Fruit fly (Drosophila melanogaster) whole organism, embryonic: ENCODE results near the gene CG44837.
A peak's percentile ranks its signal among the peaks of the same experiment; 100 is the strongest.

Experiments
- ATbp ChIP-seq: fragments of 200-800 bp; sonication (Bioruptor generic); optimal IDR thresholded peaks from 2 replicates; lab custom pipeline; 2017; ENCODE audit warnings: missing biosample characterization, mild to moderate bottlenecking, missing genetic modification characterization, missing genetic modification reagents
- CG10267 ChIP-seq: fragments of 200-800 bp; sonication (Bioruptor generic); optimal IDR thresholded peaks from 2 replicates; lab custom pipeline; 2018; ENCODE audit warnings: missing biosample characterization, mild to moderate bottlenecking, missing genetic modification characterization, moderate library complexity
- CG10565 ChIP-seq: fragments of 200-800 bp; sonication (Bioruptor generic); optimal IDR thresholded peaks from 3 replicates; lab custom pipeline; 2016; ENCODE audit warnings: missing biosample characterization, mild to moderate bottlenecking, missing genetic modification characterization
- CG11456 ChIP-seq: fragments of 200-800 bp; sonication (Bioruptor generic); IDR thresholded peaks from 3 replicates; pipeline ENCODE4 v1.3.6; 2022; ENCODE audit warnings: missing biosample characterization, missing genetic modification characterization
- CG11504 ChIP-seq: fragments of 200-800 bp; sonication (Bioruptor generic); optimal IDR thresholded peaks from 3 replicates; lab custom pipeline; 2019; ENCODE audit warnings: missing biosample characterization, mild to moderate bottlenecking, missing genetic modification characterization, moderate library complexity
- CG12071 ChIP-seq: fragments of 200-800 bp; sonication (Bioruptor generic); optimal IDR thresholded peaks from 3 replicates; lab custom pipeline; 2018; ENCODE audit warnings: missing biosample characterization, mild to moderate bottlenecking, missing genetic modification characterization
- CG12299 ChIP-seq: fragments of 200-800 bp; sonication (Bioruptor generic); optimal IDR thresholded peaks from 2 replicates; lab custom pipeline; 2018; ENCODE audit warnings: missing biosample characterization, mild to moderate bottlenecking, missing genetic modification characterization
- CG14965 ChIP-seq: fragments of 200-800 bp; sonication (Bioruptor generic); optimal IDR thresholded peaks from 2 replicates; lab custom pipeline; 2016; ENCODE audit warnings: missing biosample characterization, missing genetic modification characterization, borderline replicate concordance
- CG15011 ChIP-seq: fragments of 200-800 bp; sonication (Bioruptor generic); optimal IDR thresholded peaks from 3 replicates; lab custom pipeline; 2018; ENCODE audit warnings: missing biosample characterization, mild to moderate bottlenecking, missing genetic modification characterization
- CG15479 ChIP-seq: fragments of 200-800 bp; sonication (Bioruptor generic); optimal IDR thresholded peaks from 3 replicates; lab custom pipeline; 2019; ENCODE audit warnings: missing biosample characterization, mild to moderate bottlenecking, missing genetic modification characterization, moderate library complexity
- CG15514 ChIP-seq: fragments of 200-800 bp; sonication (Bioruptor generic); optimal IDR thresholded peaks from 3 replicates; lab custom pipeline; 2017; ENCODE audit warnings: missing biosample characterization, missing genetic modification characterization, mild to moderate bottlenecking, moderate library complexity, missing genetic modification reagents
- CG16815 ChIP-seq: fragments of 200-800 bp; sonication (Bioruptor generic); optimal IDR thresholded peaks from 3 replicates; lab custom pipeline; 2017; ENCODE audit warnings: missing biosample characterization, mild to moderate bottlenecking, missing genetic modification characterization
- CG17359 ChIP-seq: fragments of 200-800 bp; sonication (Bioruptor generic); optimal IDR thresholded peaks from 3 replicates; lab custom pipeline; 2018; ENCODE audit warnings: missing biosample characterization, mild to moderate bottlenecking, missing genetic modification characterization, moderate library complexity
- CG18599 ChIP-seq: fragments of 200-800 bp; sonication (Bioruptor generic); optimal IDR thresholded peaks from 3 replicates; lab custom pipeline; 2017; ENCODE audit warnings: missing biosample characterization, missing genetic modification characterization, mild to moderate bottlenecking, moderate library complexity, missing genetic modification reagents
- CG2120 ChIP-seq: fragments of 200-800 bp; sonication (Bioruptor generic); optimal IDR thresholded peaks from 3 replicates; lab custom pipeline; 2016; ENCODE audit warnings: missing biosample characterization, missing genetic modification characterization
- CG2199 ChIP-seq: fragments of 200-800 bp; sonication (Bioruptor generic); IDR thresholded peaks from 3 replicates; pipeline ENCODE4 v1.3.6; 2022; ENCODE audit warnings: missing biosample characterization, missing genetic modification characterization
- CG5245 ChIP-seq: fragments of 200-800 bp; sonication (Bioruptor generic); optimal IDR thresholded peaks from 3 replicates; lab custom pipeline; 2016; ENCODE audit warnings: missing biosample characterization, missing genetic modification characterization
- CG6254 ChIP-seq: fragments of 200-800 bp; sonication (Bioruptor generic); optimal IDR thresholded peaks from 3 replicates; lab custom pipeline; 2017; ENCODE audit warnings: mild to moderate bottlenecking, missing biosample characterization, missing genetic modification reagents, missing genetic modification characterization
- CG7745 ChIP-seq: fragments of 200-800 bp; sonication (Bioruptor generic); optimal IDR thresholded peaks from 2 replicates; lab custom pipeline; 2018; ENCODE audit warnings: missing biosample characterization, mild to moderate bottlenecking, missing genetic modification characterization, moderate library complexity
- CG7963 ChIP-seq: fragments of 200-800 bp; sonication (Bioruptor generic); IDR thresholded peaks from 3 replicates; pipeline ENCODE4 v1.3.6; 2022; ENCODE audit warnings: missing biosample characterization, missing genetic modification characterization; ENCODE audit not compliant: partially characterized antibody
- CG7987 ChIP-seq: fragments of 200-800 bp; sonication (Bioruptor generic); optimal IDR thresholded peaks from 2 replicates; lab custom pipeline; 2018; ENCODE audit warnings: missing biosample characterization, mild to moderate bottlenecking, missing genetic modification characterization, moderate library complexity
- CG8388 ChIP-seq: fragments of 200-800 bp; sonication (Bioruptor generic); optimal IDR thresholded peaks from 2 replicates; lab custom pipeline; 2019; ENCODE audit warnings: missing biosample characterization, mild to moderate bottlenecking, missing genetic modification characterization, moderate library complexity
- CG8944 ChIP-seq: fragments of 200-800 bp; sonication (Bioruptor generic); optimal IDR thresholded peaks from 3 replicates; lab custom pipeline; 2016; ENCODE audit warnings: missing biosample characterization, missing genetic modification characterization
- CG9876 ChIP-seq: fragments of 200-800 bp; sonication (Bioruptor generic); optimal IDR thresholded peaks from 2 replicates; lab custom pipeline; 2016; ENCODE audit warnings: missing biosample characterization, missing genetic modification characterization
- CTCF ChIP-seq: fragments of 200-800 bp; sonication (Bioruptor generic); optimal IDR thresholded peaks from 2 replicates; lab custom pipeline; 2017; ENCODE audit warnings: missing biosample characterization, mild to moderate bottlenecking, missing genetic modification characterization, moderate library complexity
- Dad ChIP-seq: fragments of 200-800 bp; sonication (Bioruptor generic); optimal IDR thresholded peaks from 3 replicates; lab custom pipeline; 2016; ENCODE audit warnings: missing biosample characterization, missing genetic modification characterization
- Dbx ChIP-seq: fragments of 200-800 bp; sonication (Bioruptor generic); IDR thresholded peaks from 3 replicates; pipeline ENCODE4 v1.3.6; 2022; ENCODE audit warnings: missing biosample characterization, missing genetic modification characterization
- Dip2 ChIP-seq: fragments of 200-800 bp; sonication (Bioruptor generic); IDR thresholded peaks from 2 replicates; pipeline ENCODE4 v1.3.6; 2022; ENCODE audit warnings: missing biosample characterization, missing genetic modification characterization
- Doc3 ChIP-seq: fragments of 200-800 bp; sonication (Bioruptor generic); IDR thresholded peaks from 3 replicates; pipeline ENCODE4 v1.3.6; 2022; ENCODE audit warnings: missing biosample characterization, missing genetic modification characterization; ENCODE audit not compliant: partially characterized antibody
- ERR ChIP-seq: fragments of 200-800 bp; sonication (Bioruptor generic); optimal IDR thresholded peaks from 2 replicates; lab custom pipeline; 2016; ENCODE audit warnings: missing biosample characterization, missing genetic modification characterization
- Ets65A ChIP-seq: fragments of 200-800 bp; sonication (Bioruptor generic); peaks from one replicate; lab custom pipeline; 2016; ENCODE audit warnings: missing biosample characterization, missing genetic modification characterization
- NFAT ChIP-seq: fragments of 200-800 bp; sonication (Bioruptor generic); IDR thresholded peaks from 2 replicates; pipeline ENCODE4 v1.3.6; 2022; ENCODE audit warnings: missing biosample characterization, missing genetic modification characterization
- Neu2 ChIP-seq: fragments of 200-800 bp; sonication (Bioruptor generic); optimal IDR thresholded peaks from 3 replicates; lab custom pipeline; 2016; ENCODE audit warnings: missing biosample characterization, missing genetic modification characterization, borderline replicate concordance
- Oaz ChIP-seq: fragments of 200-800 bp; sonication (Bioruptor generic); IDR thresholded peaks from 2 replicates; pipeline ENCODE4 v1.3.6; 2022; ENCODE audit warnings: missing biosample characterization, missing genetic modification characterization
- al ChIP-seq: fragments of 200-800 bp; sonication (Bioruptor generic); IDR thresholded peaks from 2 replicates; pipeline ENCODE4 v1.3.6; 2022; ENCODE audit warnings: missing biosample characterization, missing genetic modification characterization
- ems ChIP-seq: fragments of 200-800 bp; sonication (Bioruptor generic); optimal IDR thresholded peaks from 3 replicates; lab custom pipeline; 2016; ENCODE audit warnings: missing biosample characterization, missing genetic modification characterization
- eyg ChIP-seq: fragments of 200-800 bp; sonication (Bioruptor generic); optimal IDR thresholded peaks from 3 replicates; lab custom pipeline; 2016; ENCODE audit warnings: missing biosample characterization, missing genetic modification characterization
- gce ChIP-seq: fragments of 200-800 bp; sonication (Bioruptor generic); IDR thresholded peaks from 3 replicates; pipeline ENCODE4 v1.3.6; 2022; ENCODE audit warnings: missing biosample characterization, missing genetic modification characterization
- grau ChIP-seq: fragments of 200-800 bp; optimal IDR thresholded peaks from 3 replicates; lab custom pipeline; 2019; ENCODE audit warnings: missing biosample characterization, mild to moderate bottlenecking, missing genetic modification characterization, moderate library complexity
- insv ChIP-seq, 2 experiments: fragments of 200-800 bp; sonication (Bioruptor generic); optimal IDR thresholded peaks; 3 replicates each; lab custom pipeline; 2016 to 2018; ENCODE audit warnings: missing biosample characterization in 2 of 2, missing genetic modification characterization in 2 of 2
- ken ChIP-seq: fragments of 200-800 bp; sonication (Bioruptor generic); IDR thresholded peaks from 3 replicates; pipeline ENCODE4 v1.3.6; 2022; ENCODE audit warnings: missing biosample characterization, missing genetic modification characterization
- lov ChIP-seq, 2 experiments: fragments of 200-800 bp in 1 of 2; fragments of >200 bp in 1 of 2; sonication (Bioruptor generic) in 1 of 2; IDR thresholded peaks in 1 of 2; optimal IDR thresholded peaks in 1 of 2; 2 replicates in 1 of 2; 3 replicates in 1 of 2; pipeline versions ENCODE4 v1.3.6 to Lab custom; 2017 to 2022; ENCODE audit warnings: missing biosample characterization in 1 of 2, missing genetic modification characterization in 1 of 2
- mirr ChIP-seq: fragments of 200-800 bp; sonication (Bioruptor generic); optimal IDR thresholded peaks from 3 replicates; lab custom pipeline; 2018; ENCODE audit warnings: missing biosample characterization, mild to moderate bottlenecking, missing genetic modification characterization
- mld ChIP-seq: fragments of 200-800 bp; sonication (Bioruptor generic); IDR thresholded peaks from 3 replicates; pipeline ENCODE4 v1.3.6; 2022; ENCODE audit warnings: missing biosample characterization, missing genetic modification characterization; ENCODE audit not compliant: partially characterized antibody
- onecut ChIP-seq: fragments of 200-800 bp; sonication (Bioruptor generic); IDR thresholded peaks from 2 replicates; pipeline ENCODE4 v1.3.6; 2022; ENCODE audit warnings: missing biosample characterization, missing genetic modification characterization
- org-1 ChIP-seq: fragments of 200-800 bp; sonication (Bioruptor generic); optimal IDR thresholded peaks from 2 replicates; lab custom pipeline; 2017; ENCODE audit warnings: missing biosample characterization, missing genetic modification characterization
- row ChIP-seq: fragments of 200-800 bp; sonication (Bioruptor generic); IDR thresholded peaks from 3 replicates; pipeline ENCODE4 v1.3.6; 2022; ENCODE audit warnings: missing biosample characterization, missing genetic modification characterization
- sens ChIP-seq: fragments of 200-800 bp; sonication (Bioruptor generic); peaks from one replicate; lab custom pipeline; 2016; ENCODE audit warnings: missing biosample characterization, missing genetic modification characterization
- tll ChIP-seq, 2 experiments: fragments of 200-800 bp in 1 of 2; fragments of >200 bp in 1 of 2; sonication (Bioruptor generic) in 1 of 2; optimal IDR thresholded peaks; 2 replicates each; lab custom pipeline; 2017 to 2019; ENCODE audit warnings: missing biosample characterization in 2 of 2, missing genetic modification characterization in 2 of 2, mild to moderate bottlenecking in 1 of 2, moderate library complexity in 1 of 2
- vfl ChIP-seq: fragments of 200-800 bp; sonication (Bioruptor generic); optimal IDR thresholded peaks from 2 replicates; lab custom pipeline; 2016; ENCODE audit warnings: missing biosample characterization, missing genetic modification characterization

CG44837 gene

dm6 chr3L:11876036-11876435 lies 62.6 kb downstream of the CG44837 start:
- peak in 1 of 2 experiments; percentile 80 for TF ChIP-seq insv (GFP tag; optimal IDR thresholded peaks at IDR 0.05; lab: Kevin White, UChicago)
- 0 out of 3 replicates have a peak, but pooled peaks have one; percentile 28 for TF ChIP-seq CG11456 (GFP tag; lab: Robert Waterston, UW)
- TF ChIP-seq row (GFP tag; lab: Robert Waterston, UW) = no peak
- no peak for TF ChIP-seq CG10565 (GFP tag; lab: Kevin White, UChicago)
- TF ChIP-seq mld = no peak
- no peak for TF ChIP-seq NFAT
- no peak for TF ChIP-seq org-1 (GFP tag; lab: Kevin White, UChicago)
- no peak for TF ChIP-seq Doc3 (GFP tag; lab: Robert Waterston, UW)
- no peak for TF ChIP-seq Dbx (GFP tag; lab: Robert Waterston, UW)
- TF ChIP-seq CG14965 (GFP tag; lab: Kevin White, UChicago) = peak; percentile 88
- no peak for TF ChIP-seq lov (optimal IDR thresholded peaks at IDR 0.05; lab: Kevin White, UChicago)
- TF ChIP-seq lov (GFP tag; IDR thresholded peaks at IDR 0.05; lab: Robert Waterston, UW) = 0 out of 3 replicates have a peak, but pooled peaks have one; percentile 32
- peak; percentile 66 for TF ChIP-seq Ets65A (GFP tag; lab: Kevin White, UChicago)
- TF ChIP-seq Dip2 = no peak
- TF ChIP-seq CTCF = peak; percentile 85
- TF ChIP-seq CG8388 = peak; percentile 11
- TF ChIP-seq onecut (GFP tag; lab: Robert Waterston, UW) = peak; percentile 17; the same call in 1 of the 2 replicates
- no peak for TF ChIP-seq CG16815 (GFP tag; lab: Kevin White, UChicago)
- TF ChIP-seq Neu2 (GFP tag; lab: Kevin White, UChicago) = no peak

- no peak for TF ChIP-seq CG7745 (tag; lab: Kevin White, UChicago)
- TF ChIP-seq mld = no peak
- TF ChIP-seq ems (GFP tag; lab: Kevin White, UChicago) = no peak
- no peak for TF ChIP-seq CG9876 (GFP tag; lab: Kevin White, UChicago)
- TF ChIP-seq CG7963 = no peak
- peak; percentile 8 for TF ChIP-seq sens (GFP tag; lab: Kevin White, UChicago)
- TF ChIP-seq CG5245 = no peak
- peak; percentile 53 for TF ChIP-seq CG18599
- TF ChIP-seq CG8388 = no peak
- TF ChIP-seq mirr (GFP tag; lab: Kevin White, UChicago) = no peak
- no peak for TF ChIP-seq CG15479 (GFP tag; lab: Kevin White, UChicago)
- TF ChIP-seq eyg (GFP tag; lab: Kevin White, UChicago) = no peak
- TF ChIP-seq grau (tag; lab: Kevin White, UChicago) = no peak
- TF ChIP-seq CG15011 (GFP tag; lab: Kevin White, UChicago) = no peak
- TF ChIP-seq CG12071 (GFP tag; lab: Kevin White, UChicago) = no peak
- no peak for TF ChIP-seq CG10267 (tag; lab: Kevin White, UChicago)
- TF ChIP-seq Ets65A (GFP tag; lab: Kevin White, UChicago) = peak; percentile 63
- no peak for TF ChIP-seq vfl (GFP tag; lab: Kevin White, UChicago)
- no peak for TF ChIP-seq CG17359 (tag; lab: Kevin White, UChicago)
- TF ChIP-seq CG11504 = peak; percentile 0
- TF ChIP-seq CG7987 (GFP tag; lab: Kevin White, UChicago) = no peak
- no peak for TF ChIP-seq gce (GFP tag; lab: Robert Waterston, UW)
- TF ChIP-seq CG15514 (GFP tag; lab: Kevin White, UChicago) = peak; percentile 20
- no peak for TF ChIP-seq ken (GFP tag; lab: Robert Waterston, UW)
- TF ChIP-seq ERR (GFP tag; lab: Kevin White, UChicago) = no peak
- no peak for TF ChIP-seq CG8944 (GFP tag; lab: Kevin White, UChicago)
- no peak for TF ChIP-seq tll (GFP tag; optimal IDR thresholded peaks at IDR 0.05; lab: Kevin White, UChicago)
- no peak for TF ChIP-seq CG6254 (GFP tag; lab: Kevin White, UChicago)
- no peak for TF ChIP-seq ATbp (GFP tag; lab: Kevin White, UChicago)
- TF ChIP-seq CG2120 (GFP tag; lab: Kevin White, UChicago) = peak; percentile 17
- no peak for TF ChIP-seq CTCF
- TF ChIP-seq Oaz (GFP tag; lab: Robert Waterston, UW) = no peak
- TF ChIP-seq CG2199 (GFP tag; lab: Robert Waterston, UW) = no peak
- no peak for TF ChIP-seq Dad (GFP tag; lab: Kevin White, UChicago)
- no peak for TF ChIP-seq al
- no peak for TF ChIP-seq CG12299
Observed at dm6 chr3L:11874758-11875157, 63.9 kb downstream of the CG44837 start.
